Worm (Caenorhabditis elegans) whole organism, midembryonic: Measurements from ENCODE around the gene F40G9.19.

ENCODE experiments used
- T22C8.4 ChIP-seq: fragments of 200-800 bp; sonication (Bioruptor generic); IDR thresholded peaks from 2 replicates; pipeline ENCODE4 v1.3.6; 2022; ENCODE audit warnings: missing genetic modification characterization, missing compliant biosample characterization
- cog-1 ChIP-seq: sonication (generic microtip); optimal IDR thresholded peaks from 2 replicates; lab custom pipeline; 2016; ENCODE audit warnings: missing genetic modification characterization, missing compliant biosample characterization
- flt-1 ChIP-seq: fragments of 200-800 bp; sonication (Bioruptor generic); IDR thresholded peaks from 2 replicates; pipeline ENCODE4 v1.3.6; 2022; ENCODE audit warnings: missing genetic modification characterization, missing compliant biosample characterization
- ztf-23 ChIP-seq: fragments of 200-800 bp; sonication (Bioruptor generic); IDR thresholded peaks from 2 replicates; pipeline ENCODE4 v1.3.6; 2022; ENCODE audit warnings: missing genetic modification reagents, missing genetic modification characterization, missing compliant biosample characterization

The F40G9.19 gene

ce11 chrIII:222508-222907 is 48.9 kb downstream of the F40G9.19 start:
- TF ChIP-seq flt-1 (no peak), ztf-23 (GFP tag; lab: Robert Waterston, UW) (no peak), T22C8.4 (GFP tag; lab: Robert Waterston, UW) (no peak), cog-1 (no peak)
